Fruit fly (Drosophila melanogaster): ENCODE results near the gene CG7560.
A peak's percentile ranks its signal among the peaks of the same experiment; 100 is the strongest.

CG7560 gene

DNA sequence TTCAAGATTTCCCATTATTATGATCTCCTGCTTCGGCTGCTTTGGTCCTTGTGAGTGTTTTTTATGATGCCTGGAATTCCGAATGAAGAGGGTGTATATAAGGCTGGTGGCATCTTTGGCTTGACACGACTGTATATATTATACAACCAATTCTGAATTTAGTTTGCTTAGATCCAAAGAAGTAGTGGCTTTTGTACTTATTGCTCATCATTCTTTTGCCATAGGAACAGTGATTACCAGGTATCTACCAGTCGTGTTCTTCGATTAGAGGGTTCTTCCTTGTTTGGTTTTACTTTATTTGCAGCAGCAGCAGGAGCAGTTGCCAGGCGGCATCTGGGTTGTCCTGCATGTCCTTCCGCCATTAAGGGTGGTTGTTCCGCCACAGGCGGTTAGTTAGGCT lies 21.4 kb upstream of the CG7560 start (continued):
- TF ChIP-seq CG18764 (GFP tag; optimal IDR thresholded peaks at IDR 0.05) (peak; percentile 16), vvl (GFP tag; IDR thresholded peaks at IDR 0.05) (peak; percentile 78), CG7745 (tag; optimal IDR thresholded peaks at IDR 0.05) (no peak), CG2875 (GFP tag; optimal IDR thresholded peaks at IDR 0.05) (no peak), ash1 (GFP tag; optimal IDR thresholded peaks at IDR 0.05) (no peak), Asciz (GFP tag; optimal IDR thresholded peaks at IDR 0.05) (peak; percentile 21), wek (GFP tag; optimal IDR thresholded peaks at IDR 0.05) (no peak), Six4 (GFP tag; optimal IDR thresholded peaks at IDR 0.05) (peak; percentile 26), unpg (GFP tag; optimal IDR thresholded peaks at IDR 0.05) (peak; percentile 43), Max (GFP tag; optimal IDR thresholded peaks at IDR 0.05) (peak; percentile 19), CG1603 (tag; optimal IDR thresholded peaks at IDR 0.05) (peak; percentile 74), CG33557 (GFP tag; optimal IDR thresholded peaks at IDR 0.05) (no peak), Nf-YC (tag; optimal IDR thresholded peaks at IDR 0.05) (no peak), lilli (GFP tag; optimal IDR thresholded peaks at IDR 0.05) (peak; percentile 65), CG7928 (GFP tag; optimal IDR thresholded peaks at IDR 0.05) (no peak), dati (GFP tag; IDR thresholded peaks at IDR 0.05) (no peak), nerfin-1 (tag; optimal IDR thresholded peaks at IDR 0.05) (no peak), HLH54F (GFP tag; optimal IDR thresholded peaks at IDR 0.05) (peak; percentile 53), Fer2 (tag; optimal IDR thresholded peaks at IDR 0.05) (no peak), Bdp1 (GFP tag; optimal IDR thresholded peaks at IDR 0.05) (peak; percentile 53), CG17802 (tag; optimal IDR thresholded peaks at IDR 0.05) (no peak), CG1233 (GFP tag; optimal IDR thresholded peaks at IDR 0.05) (no peak), CG4617 (GFP tag; optimal IDR thresholded peaks at IDR 0.05; ENCODE audit: borderline replicate concordance) (no peak), CG2712 (tag; optimal IDR thresholded peaks at IDR 0.05) (peak; percentile 75), Hr51 (GFP tag; optimal IDR thresholded peaks at IDR 0.05) (peak; percentile 8 to 54), jigr1 (GFP tag; IDR thresholded peaks at IDR 0.05) (no peak), CG9609 (GFP tag; optimal IDR thresholded peaks at IDR 0.05) (no peak), danr (GFP tag; IDR thresholded peaks at IDR 0.05) (no peak), ranshi (GFP tag; IDR thresholded peaks at IDR 0.05) (peak; percentile 43; the same call in 1 of the 2 replicates), gcm (GFP tag; optimal IDR thresholded peaks at IDR 0.05) (no peak), TFAM (GFP tag; optimal IDR thresholded peaks at IDR 0.05) (no peak), CG8944 (GFP tag; optimal IDR thresholded peaks at IDR 0.05) (peak; percentile 63), CG42726 (GFP tag; IDR thresholded peaks at IDR 0.05; ENCODE audit: partially characterized antibody) (no peak), Atf3 (GFP tag; optimal IDR thresholded peaks at IDR 0.05) (no peak), CG13287 (GFP tag; IDR thresholded peaks at IDR 0.05; ENCODE audit: partially characterized antibody) (no peak), CG17361 (GFP tag; IDR thresholded peaks at IDR 0.05) (peak; percentile 55; the same call in 2 of the 3 replicates), CG12104 (GFP tag; optimal IDR thresholded peaks at IDR 0.05) (peak; percentile 1), grau (tag; optimal IDR thresholded peaks at IDR 0.05) (peak; percentile 57), ttk (GFP tag; IDR thresholded peaks at IDR 0.05) (peak; percentile 71), bowl (GFP tag; IDR thresholded peaks at IDR 0.05) (no peak), yki (optimal IDR thresholded peaks at IDR 0.05) (no peak), CG9817 (tag; optimal IDR thresholded peaks at IDR 0.05) (no peak), nau (GFP tag; optimal IDR thresholded peaks at IDR 0.05) (no peak), H2.0 (GFP tag; IDR thresholded peaks at IDR 0.05) (peak; percentile 54), CHES-1-like (GFP tag; optimal IDR thresholded peaks at IDR 0.05) (peak; percentile 26), CG31388 (GFP tag; optimal IDR thresholded peaks at IDR 0.05) (no peak), h (optimal IDR thresholded peaks at IDR 0.05) (no peak), tll (GFP tag; optimal IDR thresholded peaks at IDR 0.05) (no peak), CG4730 (GFP tag; IDR thresholded peaks at IDR 0.05) (no peak; the same call in 1 of the 2 replicates), crc (GFP tag; optimal IDR thresholded peaks at IDR 0.05) (no peak), CG16813 (GFP tag; IDR thresholded peaks at IDR 0.05; ENCODE audit: partially characterized antibody) (no peak)
